Fruit fly (Drosophila melanogaster) whole organism, prepupa: Measurements from ENCODE around the gene CG11695.

Experiments
- Blimp-1 ChIP-seq: fragments of 200-800 bp; sonication (Bioruptor generic); optimal IDR thresholded peaks from 3 replicates; lab custom pipeline; 2017; ENCODE audit warnings: missing biosample characterization, missing genetic modification characterization, mild to moderate bottlenecking, moderate library complexity, missing genetic modification reagents
- CG10631 ChIP-seq: fragments of 200-800 bp; sonication (Bioruptor generic); optimal IDR thresholded peaks from 2 replicates; lab custom pipeline; 2016; ENCODE audit warnings: missing biosample characterization, missing genetic modification characterization
- CG10669 ChIP-seq: fragments of 200-800 bp; sonication (Bioruptor generic); optimal IDR thresholded peaks from 3 replicates; lab custom pipeline; 2018; ENCODE audit warnings: missing biosample characterization, mild to moderate bottlenecking, missing genetic modification characterization, moderate library complexity
- CG11762 ChIP-seq: fragments of 200-800 bp; sonication (Bioruptor generic); optimal IDR thresholded peaks from 3 replicates; lab custom pipeline; 2016; ENCODE audit warnings: missing biosample characterization, missing genetic modification characterization; ENCODE audit not compliant: insufficient read depth
- CG11902 ChIP-seq: fragments of 200-800 bp; sonication (Bioruptor generic); optimal IDR thresholded peaks from 3 replicates; lab custom pipeline; 2016; ENCODE audit warnings: missing biosample characterization, missing genetic modification characterization
- CG15336 ChIP-seq: fragments of 200-800 bp; sonication (Bioruptor generic); IDR thresholded peaks from 2 replicates; pipeline ENCODE4 v1.3.6; 2022; ENCODE audit warnings: missing biosample characterization, missing genetic modification characterization
- CG1621 ChIP-seq: fragments of 200-800 bp; sonication (Bioruptor generic); optimal IDR thresholded peaks from 3 replicates; lab custom pipeline; 2018; ENCODE audit warnings: missing biosample characterization, mild to moderate bottlenecking, missing genetic modification characterization
- CG31627 ChIP-seq: fragments of 200-800 bp; sonication (Bioruptor generic); optimal IDR thresholded peaks from 3 replicates; lab custom pipeline; 2016; ENCODE audit warnings: missing biosample characterization, missing genetic modification characterization
- CG32006 ChIP-seq: fragments of 200-800 bp; sonication (Bioruptor generic); optimal IDR thresholded peaks from 3 replicates; lab custom pipeline; 2017; ENCODE audit warnings: missing biosample characterization, mild to moderate bottlenecking, missing genetic modification characterization
- CG34406 ChIP-seq: fragments of 200-800 bp; sonication (Bioruptor generic); optimal IDR thresholded peaks from 3 replicates; lab custom pipeline; 2016; ENCODE audit warnings: missing biosample characterization, missing genetic modification characterization
- CG3919 ChIP-seq: fragments of 200-800 bp; sonication (Bioruptor generic); optimal IDR thresholded peaks from 3 replicates; lab custom pipeline; 2016; ENCODE audit warnings: missing biosample characterization, missing genetic modification characterization
- CG4318 ChIP-seq: fragments of 200-800 bp; sonication (Bioruptor generic); optimal IDR thresholded peaks from 3 replicates; lab custom pipeline; 2017; ENCODE audit warnings: missing biosample characterization, mild to moderate bottlenecking, missing genetic modification characterization
- CG6163 ChIP-seq: fragments of 200-800 bp; sonication (Bioruptor generic); IDR thresholded peaks from 3 replicates; pipeline ENCODE4 v1.3.6; 2022; ENCODE audit warnings: missing biosample characterization, missing genetic modification characterization
- CG6276 ChIP-seq: fragments of 200-800 bp; sonication (Bioruptor generic); optimal IDR thresholded peaks from 2 replicates; lab custom pipeline; 2017; ENCODE audit warnings: missing biosample characterization, mild to moderate bottlenecking, missing genetic modification characterization
- CG6792 ChIP-seq: fragments of 200-800 bp; sonication (Bioruptor generic); optimal IDR thresholded peaks from 3 replicates; lab custom pipeline; 2016; ENCODE audit warnings: missing biosample characterization, missing genetic modification characterization
- CG6808 ChIP-seq: fragments of 200-800 bp; sonication (Bioruptor generic); optimal IDR thresholded peaks from 3 replicates; lab custom pipeline; 2017; ENCODE audit warnings: missing biosample characterization, missing genetic modification characterization, mild to moderate bottlenecking, moderate library complexity, missing genetic modification reagents
- CG8319 ChIP-seq: fragments of 200-800 bp; sonication (Bioruptor generic); optimal IDR thresholded peaks from 3 replicates; lab custom pipeline; 2016; ENCODE audit warnings: missing biosample characterization, missing genetic modification characterization
- CG8632 ChIP-seq: fragments of 200-800 bp; sonication (Bioruptor generic); optimal IDR thresholded peaks from 3 replicates; lab custom pipeline; 2016; ENCODE audit warnings: missing biosample characterization, missing genetic modification characterization
- CG9139 ChIP-seq: fragments of 200-800 bp; sonication (Bioruptor generic); optimal IDR thresholded peaks from 3 replicates; lab custom pipeline; 2017; ENCODE audit warnings: missing biosample characterization, mild to moderate bottlenecking, missing genetic modification characterization
- Eip75B ChIP-seq: fragments of 200-800 bp; sonication (Bioruptor generic); optimal IDR thresholded peaks from 3 replicates; lab custom pipeline; 2016; ENCODE audit warnings: missing biosample characterization, missing genetic modification characterization
- Eip78C ChIP-seq: fragments of 200-800 bp; sonication (Bioruptor generic); peaks from one replicate; lab custom pipeline; 2016; ENCODE audit warnings: missing biosample characterization, missing genetic modification characterization
- Ets21C ChIP-seq: fragments of 200-800 bp; sonication (Bioruptor generic); optimal IDR thresholded peaks from 3 replicates; lab custom pipeline; 2016; ENCODE audit warnings: missing biosample characterization, missing genetic modification characterization
- Ets96B ChIP-seq: fragments of 200-800 bp; optimal IDR thresholded peaks from 2 replicates; lab custom pipeline; 2019; ENCODE audit warnings: missing biosample characterization, mild to moderate bottlenecking, missing genetic modification characterization, moderate library complexity
- Gug ChIP-seq: fragments of 200-800 bp; sonication (Bioruptor generic); IDR thresholded peaks from 2 replicates; pipeline ENCODE4 v1.3.6; 2022; ENCODE audit warnings: missing biosample characterization, missing genetic modification characterization
- Hr38 ChIP-seq: sonication (Bioruptor generic); optimal IDR thresholded peaks from 2 replicates; lab custom pipeline; 2016; ENCODE audit warnings: missing biosample characterization, missing genetic modification characterization
- Hr39 ChIP-seq: fragments of 200-800 bp; sonication (Bioruptor generic); optimal IDR thresholded peaks from 2 replicates; lab custom pipeline; 2016; ENCODE audit warnings: missing biosample characterization, missing genetic modification characterization
- Hr4 ChIP-seq: fragments of 200-800 bp; sonication (Bioruptor generic); optimal IDR thresholded peaks from 3 replicates; lab custom pipeline; 2016; ENCODE audit warnings: missing biosample characterization, missing genetic modification characterization
- Lpt ChIP-seq: fragments of 200-800 bp; sonication (Bioruptor generic); optimal IDR thresholded peaks from 3 replicates; lab custom pipeline; 2016; ENCODE audit warnings: missing biosample characterization, missing genetic modification characterization
- OdsH ChIP-seq: fragments of 200-800 bp; sonication (Bioruptor generic); optimal IDR thresholded peaks from 3 replicates; lab custom pipeline; 2016; ENCODE audit warnings: missing biosample characterization, missing genetic modification characterization
- Smox ChIP-seq: fragments of 200-800 bp; sonication (Bioruptor generic); optimal IDR thresholded peaks from 3 replicates; lab custom pipeline; 2016; ENCODE audit warnings: missing biosample characterization, missing genetic modification characterization
- Sox102F ChIP-seq: fragments of 200-800 bp; sonication (Bioruptor generic); optimal IDR thresholded peaks from 2 replicates; lab custom pipeline; 2016; ENCODE audit warnings: missing biosample characterization, mild to moderate bottlenecking, missing genetic modification characterization
- Sox15 ChIP-seq: fragments of 200-800 bp; sonication (Bioruptor generic); optimal IDR thresholded peaks from 3 replicates; lab custom pipeline; 2016; ENCODE audit warnings: missing biosample characterization, missing genetic modification characterization
- achi ChIP-seq: fragments of 200-800 bp; sonication (Bioruptor generic); optimal IDR thresholded peaks from 3 replicates; lab custom pipeline; 2016; ENCODE audit warnings: missing biosample characterization, missing genetic modification characterization
- cyc ChIP-seq: fragments of 200-800 bp; sonication (Bioruptor generic); optimal IDR thresholded peaks from 3 replicates; lab custom pipeline; 2016; ENCODE audit warnings: missing biosample characterization, missing genetic modification characterization
- dsx ChIP-seq: fragments of 200-800 bp; optimal IDR thresholded peaks from 3 replicates; lab custom pipeline; 2019; ENCODE audit warnings: missing biosample characterization, mild to moderate bottlenecking, missing genetic modification characterization, moderate library complexity; ENCODE audit not compliant: poor library complexity, severe bottlenecking
- esn ChIP-seq: fragments of 200-800 bp; sonication (Bioruptor generic); optimal IDR thresholded peaks from 2 replicates; lab custom pipeline; 2016; ENCODE audit warnings: missing biosample characterization, mild to moderate bottlenecking, missing genetic modification characterization, moderate library complexity
- fd59A ChIP-seq: fragments of 200-800 bp; sonication (Bioruptor generic); optimal IDR thresholded peaks from 2 replicates; lab custom pipeline; 2017; ENCODE audit warnings: missing biosample characterization, mild to moderate bottlenecking, missing genetic modification characterization, missing genetic modification reagents
- fd85E ChIP-seq: fragments of 200-800 bp; sonication (Bioruptor generic); optimal IDR thresholded peaks from 3 replicates; lab custom pipeline; 2016; ENCODE audit warnings: missing biosample characterization, missing genetic modification characterization
- fkh ChIP-seq: fragments of 200-800 bp; sonication (Bioruptor generic); optimal IDR thresholded peaks from 3 replicates; lab custom pipeline; 2017; ENCODE audit warnings: missing biosample characterization, mild to moderate bottlenecking, missing genetic modification characterization, moderate library complexity
- lz ChIP-seq: fragments of 200-800 bp; sonication (Bioruptor generic); optimal IDR thresholded peaks from 3 replicates; lab custom pipeline; 2016; ENCODE audit warnings: missing biosample characterization, missing genetic modification characterization
- pdm3 ChIP-seq: fragments of 200-800 bp; sonication (Bioruptor generic); optimal IDR thresholded peaks from 3 replicates; lab custom pipeline; 2016; ENCODE audit warnings: missing biosample characterization, missing genetic modification characterization
- salr ChIP-seq, 2 experiments: fragments of 200-800 bp; sonication (Bioruptor generic); optimal IDR thresholded peaks; 3 replicates each; lab custom pipeline; 2016 to 2018; ENCODE audit warnings: missing biosample characterization in 2 of 2, missing genetic modification characterization in 2 of 2, mild to moderate bottlenecking in 1 of 2
- ss ChIP-seq, 2 experiments: fragments of 200-800 bp; sonication (Bioruptor generic); optimal IDR thresholded peaks; 2 replicates in 1 of 2; 3 replicates in 1 of 2; lab custom pipeline; 2017 to 2018; ENCODE audit warnings: mild to moderate bottlenecking in 2 of 2, missing biosample characterization in 2 of 2, missing genetic modification characterization in 2 of 2, moderate library complexity in 1 of 2
- svp ChIP-seq: fragments of 200-800 bp; sonication (Bioruptor generic); peaks from one replicate; lab custom pipeline; 2016; ENCODE audit warnings: missing biosample characterization, missing genetic modification characterization
- topi ChIP-seq: fragments of 200-800 bp; sonication (Bioruptor generic); optimal IDR thresholded peaks from 3 replicates; lab custom pipeline; 2016; ENCODE audit warnings: missing biosample characterization, missing genetic modification characterization
- vri ChIP-seq: fragments of 200-800 bp; sonication (Bioruptor generic); optimal IDR thresholded peaks from 3 replicates; lab custom pipeline; 2016; ENCODE audit warnings: missing biosample characterization, mild to moderate bottlenecking, missing genetic modification characterization

Gene CG11695

DNA sequence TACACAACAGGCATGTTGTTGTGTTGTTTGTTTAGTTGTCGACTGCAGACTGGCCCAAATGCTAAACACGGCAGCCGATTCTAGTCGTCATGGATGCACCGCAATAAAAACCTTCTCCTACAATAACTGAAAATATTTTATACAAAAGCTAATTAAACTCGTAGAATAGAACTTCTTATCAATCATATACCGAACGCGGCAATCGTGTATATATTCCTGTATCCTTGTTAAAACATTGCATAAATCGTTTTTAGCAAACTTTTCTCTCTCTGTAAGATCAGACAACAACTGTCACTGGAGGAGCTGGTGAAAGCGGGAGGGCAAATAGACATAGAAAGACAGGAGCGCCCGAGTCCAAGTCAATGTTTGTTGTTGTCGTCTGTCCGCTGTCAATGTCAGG is 28.0 kb upstream of the CG11695 start (continued):
- no peak for TF ChIP-seq CG6808 (GFP tag; lab: Kevin White, UChicago)
- no peak for TF ChIP-seq CG6792 (GFP tag; lab: Kevin White, UChicago)
- TF ChIP-seq CG4318 (GFP tag; lab: Kevin White, UChicago): peak; percentile 33
- TF ChIP-seq CG31627 (GFP tag; lab: Kevin White, UChicago): peak; percentile 9
- TF ChIP-seq CG6276 (GFP tag; lab: Kevin White, UChicago): peak; percentile 74
- TF ChIP-seq CG34406: no peak
- no peak for TF ChIP-seq Smox (GFP tag; lab: Kevin White, UChicago)
- peak; percentile 68; the same call in 2 of the 3 replicates for TF ChIP-seq CG6163 (GFP tag; lab: Robert Waterston, UW)
- peak; percentile 54 for TF ChIP-seq Hr4 (GFP tag; lab: Kevin White, UChicago)
- no peak for TF ChIP-seq dsx (GFP tag; lab: Kevin White, UChicago)
- TF ChIP-seq Hr38 (GFP tag; lab: Kevin White, UChicago): no peak
- TF ChIP-seq OdsH: peak; percentile 52
- TF ChIP-seq Ets21C (GFP tag; lab: Kevin White, UChicago): no peak
- TF ChIP-seq Blimp-1 (GFP tag; lab: Kevin White, UChicago): no peak
- TF ChIP-seq fd85E: no peak
- peak; percentile 66 for TF ChIP-seq fkh (GFP tag; lab: Kevin White, UChicago)
- TF ChIP-seq CG1621 (tag; lab: Kevin White, UChicago): peak; percentile 15
- TF ChIP-seq Eip78C: peak; percentile 91
- peak; percentile 83 for TF ChIP-seq CG32006 (GFP tag; lab: Kevin White, UChicago)
- no peak for TF ChIP-seq CG9139 (GFP tag; lab: Kevin White, UChicago)
- peak; percentile 30 for TF ChIP-seq topi (GFP tag; lab: Kevin White, UChicago)
- TF ChIP-seq Sox102F (GFP tag; lab: Kevin White, UChicago): no peak
- peak; percentile 65 for TF ChIP-seq CG3919 (GFP tag; lab: Kevin White, UChicago)
- peak; percentile 34; the same call in 1 of the 2 replicates for TF ChIP-seq Gug (GFP tag; lab: Robert Waterston, UW)
- TF ChIP-seq CG8319 (GFP tag; lab: Kevin White, UChicago): no peak
- no peak for TF ChIP-seq ss (GFP tag; optimal IDR thresholded peaks at IDR 0.05; lab: Kevin White, UChicago)
- TF ChIP-seq esn (GFP tag; lab: Kevin White, UChicago): no peak
- no peak for TF ChIP-seq fd59A (GFP tag; lab: Kevin White, UChicago)
- no peak for TF ChIP-seq CG11902 (GFP tag; lab: Kevin White, UChicago)
- peak; percentile 54 for TF ChIP-seq pdm3 (GFP tag; lab: Kevin White, UChicago)
- peak; percentile 76 for TF ChIP-seq CG15336
- TF ChIP-seq CG10669 (GFP tag; lab: Kevin White, UChicago): peak; percentile 38
- TF ChIP-seq Sox15: no peak
- peak; percentile 50 for TF ChIP-seq Lpt
- TF ChIP-seq, all 60 proteins: peak for 36

DNA sequence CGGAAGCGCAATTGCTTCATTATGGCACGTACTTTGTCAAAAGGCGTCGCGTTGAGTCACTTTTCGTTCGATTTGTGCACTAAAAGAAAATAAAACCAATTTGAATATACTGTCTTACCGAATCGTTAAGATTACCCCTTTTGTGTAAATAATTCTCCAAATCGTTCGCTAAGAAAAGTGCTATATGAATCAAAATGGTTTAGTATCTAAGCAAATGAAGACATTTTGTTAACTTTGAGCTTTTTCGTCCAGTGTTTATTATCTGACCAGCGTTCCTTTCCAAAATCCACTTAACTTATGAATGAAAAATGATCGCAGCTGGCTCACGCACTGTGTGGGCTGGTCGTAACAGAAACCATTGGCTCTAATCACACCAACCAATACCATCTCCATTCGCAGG is 26.6 kb upstream of the CG11695 start:
- TF ChIP-seq pdm3 (GFP tag; lab: Kevin White, UChicago): peak; percentile 49
- peak; percentile 24 for TF ChIP-seq CG8632 (GFP tag; lab: Kevin White, UChicago)
- peak; percentile 42 for TF ChIP-seq Ets21C (GFP tag; lab: Kevin White, UChicago)
- TF ChIP-seq salr (GFP tag; optimal IDR thresholded peaks at IDR 0.05; lab: Kevin White, UChicago): no peak
- TF ChIP-seq Eip78C: peak; percentile 74
- TF ChIP-seq CG11762 (GFP tag; lab: Kevin White, UChicago): no peak
- no peak for TF ChIP-seq fd59A (GFP tag; lab: Kevin White, UChicago)
- TF ChIP-seq lz (GFP tag; lab: Kevin White, UChicago): peak; percentile 34
- peak; percentile 53 for TF ChIP-seq cyc (GFP tag; lab: Kevin White, UChicago)
- TF ChIP-seq ss (GFP tag; optimal IDR thresholded peaks at IDR 0.05; lab: Kevin White, UChicago): no peak
- no peak for TF ChIP-seq CG6276 (GFP tag; lab: Kevin White, UChicago)
- TF ChIP-seq achi (GFP tag; lab: Kevin White, UChicago): peak; percentile 57
- peak; percentile 38 for TF ChIP-seq Sox102F (GFP tag; lab: Kevin White, UChicago)
- no peak for TF ChIP-seq dsx (GFP tag; lab: Kevin White, UChicago)
- TF ChIP-seq Ets96B (tag; lab: Kevin White, UChicago): peak; percentile 23
- peak; percentile 23 for TF ChIP-seq Eip75B (GFP tag; lab: Kevin White, UChicago)
- peak; percentile 70 for TF ChIP-seq svp (GFP tag; lab: Kevin White, UChicago)
- no peak for TF ChIP-seq fkh (GFP tag; lab: Kevin White, UChicago)
- TF ChIP-seq Hr39: peak; percentile 66
- TF ChIP-seq esn (GFP tag; lab: Kevin White, UChicago): peak; percentile 61
- peak; percentile 56 for TF ChIP-seq Smox (GFP tag; lab: Kevin White, UChicago)
- peak; percentile 25 for TF ChIP-seq vri (GFP tag; lab: Kevin White, UChicago)
- TF ChIP-seq Gug (GFP tag; lab: Robert Waterston, UW): peak; percentile 34; the same call in 1 of the 2 replicates
- peak; percentile 34; the same call in 1 of the 2 replicates for TF ChIP-seq CG15336
- TF ChIP-seq fd85E: no peak
- peak; percentile 38 for TF ChIP-seq CG6792 (GFP tag; lab: Kevin White, UChicago)
- peak; percentile 40 for TF ChIP-seq CG3919 (GFP tag; lab: Kevin White, UChicago)
- TF ChIP-seq CG10669 (GFP tag; lab: Kevin White, UChicago): peak; percentile 26
- peak; percentile 50 for TF ChIP-seq CG31627 (GFP tag; lab: Kevin White, UChicago)
- peak; percentile 17 for TF ChIP-seq CG32006 (GFP tag; lab: Kevin White, UChicago)
- peak; percentile 40 for TF ChIP-seq CG10631
- peak; percentile 12 for TF ChIP-seq Hr4 (GFP tag; lab: Kevin White, UChicago)
- peak; percentile 66 for TF ChIP-seq topi (GFP tag; lab: Kevin White, UChicago)
